Worm (Caenorhabditis elegans) whole organism, early embryonic: Measurements from ENCODE around the gene srz-14.

ENCODE experiments used
- aly-1 ChIP-seq: sonication (generic microtip); optimal IDR thresholded peaks from 2 replicates; lab custom pipeline; 2016; ENCODE audit warnings: missing genetic modification characterization, missing compliant biosample characterization
- ama-1 ChIP-seq: fragments of 150-350 bp; optimal IDR thresholded peaks from 2 replicates; lab custom pipeline; 2014
- ceh-36 ChIP-seq: sonication (generic microtip); optimal IDR thresholded peaks from 2 replicates; lab custom pipeline; 2016; ENCODE audit warnings: missing genetic modification characterization, inconsistent platforms, missing compliant biosample characterization
- tbx-11 ChIP-seq: fragments of 200-800 bp; sonication (Bioruptor generic); IDR thresholded peaks from 2 replicates; pipeline ENCODE4 v1.3.6; 2022; ENCODE audit warnings: missing genetic modification characterization, missing compliant biosample characterization
- tbx-37 ChIP-seq: fragments of 200-800 bp; sonication (Bioruptor generic); conservative IDR thresholded peaks from 2 replicates; pipeline ENCODE4 v1.3.6; 2022; ENCODE audit warnings: missing genetic modification reagents, missing genetic modification characterization, missing compliant biosample characterization

ce11 chrV:16165936-16166335 is 17.5 kb upstream of the srz-14 start, which contains the start of gene str-108:
- TF ChIP-seq ama-1 (lab: Kevin White, UChicago) (no peak), tbx-11 (GFP tag; lab: Robert Waterston, UW) (no peak), tbx-37 (GFP tag; lab: Robert Waterston, UW) (no peak), ceh-36 (no peak), aly-1 (tag; lab: Kevin White, UChicago) (no peak)
